Fruit fly (Drosophila melanogaster) whole organism, embryonic: ENCODE results near the gene Rab26.

Experiments
- BEAF-32 ChIP-seq: fragments of 200-800 bp; sonication (Bioruptor generic); optimal IDR thresholded peaks from 3 replicates; lab custom pipeline; 2017; ENCODE audit warnings: missing biosample characterization, missing genetic modification characterization, mild to moderate bottlenecking, moderate library complexity, missing genetic modification reagents
- CG10462 ChIP-seq: fragments of 200-800 bp; sonication (Bioruptor generic); optimal IDR thresholded peaks from 2 replicates; lab custom pipeline; 2016; ENCODE audit warnings: missing biosample characterization, missing genetic modification characterization
- CG11560 ChIP-seq: fragments of 200-800 bp; sonication (Bioruptor generic); IDR thresholded peaks from 3 replicates; pipeline ENCODE4 v1.3.6; 2022; ENCODE audit warnings: missing biosample characterization, missing genetic modification characterization
- CG12236 ChIP-seq: fragments of 200-800 bp; sonication (Bioruptor generic); optimal IDR thresholded peaks from 2 replicates; lab custom pipeline; 2016; ENCODE audit warnings: missing biosample characterization, missing genetic modification characterization
- CG12769 ChIP-seq: fragments of 200-800 bp; sonication (Bioruptor generic); optimal IDR thresholded peaks from 2 replicates; lab custom pipeline; 2019; ENCODE audit warnings: missing biosample characterization, mild to moderate bottlenecking, missing genetic modification characterization, moderate library complexity
- CG13123 ChIP-seq: fragments of 200-800 bp; sonication (Bioruptor generic); optimal IDR thresholded peaks from 2 replicates; lab custom pipeline; 2016; ENCODE audit warnings: missing biosample characterization, missing genetic modification characterization
- CG13624 ChIP-seq: fragments of 200-800 bp; sonication (Bioruptor generic); optimal IDR thresholded peaks from 2 replicates; lab custom pipeline; 2016; ENCODE audit warnings: missing biosample characterization, missing genetic modification characterization
- CG15696 ChIP-seq: fragments of 200-800 bp; sonication (Bioruptor generic); optimal IDR thresholded peaks from 2 replicates; lab custom pipeline; 2019; ENCODE audit warnings: missing biosample characterization, mild to moderate bottlenecking, missing genetic modification characterization, moderate library complexity
- CG1603 ChIP-seq: fragments of 200-800 bp; sonication (Bioruptor generic); optimal IDR thresholded peaks from 2 replicates; lab custom pipeline; 2019; ENCODE audit warnings: missing biosample characterization, mild to moderate bottlenecking, missing genetic modification characterization, moderate library complexity
- CG17385 ChIP-seq: fragments of 200-800 bp; sonication (Bioruptor generic); optimal IDR thresholded peaks from 3 replicates; lab custom pipeline; 2018; ENCODE audit warnings: missing biosample characterization, mild to moderate bottlenecking, missing genetic modification characterization
- CG17568 ChIP-seq: fragments of 200-800 bp; sonication (Bioruptor generic); optimal IDR thresholded peaks from 2 replicates; lab custom pipeline; 2018; ENCODE audit warnings: missing biosample characterization, mild to moderate bottlenecking, missing genetic modification characterization, moderate library complexity
- CG17829 ChIP-seq: fragments of 200-800 bp; optimal IDR thresholded peaks from 2 replicates; lab custom pipeline; 2019; ENCODE audit warnings: missing biosample characterization, mild to moderate bottlenecking, missing genetic modification characterization, moderate library complexity
- CG1792 ChIP-seq: fragments of 200-800 bp; sonication (Bioruptor generic); optimal IDR thresholded peaks from 2 replicates; lab custom pipeline; 2016; ENCODE audit warnings: missing biosample characterization, missing genetic modification characterization
- CG2116 ChIP-seq: fragments of 200-800 bp; sonication (Bioruptor generic); optimal IDR thresholded peaks from 3 replicates; lab custom pipeline; 2018; ENCODE audit warnings: missing biosample characterization, mild to moderate bottlenecking, missing genetic modification characterization
- CG2875 ChIP-seq: fragments of 200-800 bp; sonication (Bioruptor generic); optimal IDR thresholded peaks from 2 replicates; lab custom pipeline; 2017; ENCODE audit warnings: missing biosample characterization, mild to moderate bottlenecking, missing genetic modification characterization, missing genetic modification reagents
- CG3847 ChIP-seq: fragments of 200-800 bp; sonication (Bioruptor generic); IDR thresholded peaks from 2 replicates; pipeline ENCODE4 v1.3.6; 2022; ENCODE audit warnings: missing biosample characterization, missing genetic modification characterization
- CG4360 ChIP-seq: fragments of 200-800 bp; sonication (Bioruptor generic); IDR thresholded peaks from 2 replicates; pipeline ENCODE4 v1.3.6; 2022; ENCODE audit warnings: missing biosample characterization, missing genetic modification characterization
- CG4424 ChIP-seq: fragments of 200-800 bp; sonication (Bioruptor generic); optimal IDR thresholded peaks from 3 replicates; lab custom pipeline; 2016; ENCODE audit warnings: missing biosample characterization, missing genetic modification characterization
- CG4707 ChIP-seq: fragments of 200-800 bp; sonication (Bioruptor generic); optimal IDR thresholded peaks from 2 replicates; lab custom pipeline; 2018; ENCODE audit warnings: missing biosample characterization, mild to moderate bottlenecking, missing genetic modification characterization, moderate library complexity
- CG6791 ChIP-seq: fragments of 200-800 bp; sonication (Bioruptor generic); IDR thresholded peaks from 3 replicates; pipeline ENCODE4 v1.3.6; 2022; ENCODE audit warnings: missing biosample characterization, missing genetic modification characterization; ENCODE audit not compliant: partially characterized antibody
- CG7745 ChIP-seq: fragments of 200-800 bp; sonication (Bioruptor generic); optimal IDR thresholded peaks from 2 replicates; lab custom pipeline; 2018; ENCODE audit warnings: missing biosample characterization, mild to moderate bottlenecking, missing genetic modification characterization, moderate library complexity
- CG8290 ChIP-seq, 3 experiments: fragments of 200-800 bp; sonication (Bioruptor generic); optimal IDR thresholded peaks; 2 replicates each; lab custom pipeline; 2016 to 2019; ENCODE audit warnings: missing biosample characterization in 3 of 3, missing genetic modification characterization in 3 of 3, mild to moderate bottlenecking in 2 of 3, moderate library complexity in 1 of 3
- CG8359 ChIP-seq: fragments of 200-800 bp; sonication (Bioruptor generic); optimal IDR thresholded peaks from 2 replicates; lab custom pipeline; 2017; ENCODE audit warnings: missing biosample characterization, mild to moderate bottlenecking, missing genetic modification characterization, borderline replicate concordance
- Dref ChIP-seq: fragments of 200-800 bp; sonication (Bioruptor generic); IDR thresholded peaks from 2 replicates; pipeline ENCODE4 v1.3.6; 2022; ENCODE audit warnings: missing biosample characterization, missing genetic modification characterization
- Ets97D ChIP-seq: fragments of 200-800 bp; sonication (Bioruptor generic); optimal IDR thresholded peaks from 3 replicates; lab custom pipeline; 2016; ENCODE audit warnings: missing biosample characterization, missing genetic modification characterization
- HmgZ ChIP-seq: fragments of 200-800 bp; sonication (Bioruptor generic); optimal IDR thresholded peaks from 2 replicates; lab custom pipeline; 2018; ENCODE audit warnings: missing biosample characterization, mild to moderate bottlenecking, missing genetic modification characterization
- Kr ChIP-seq: fragments of 200-800 bp; sonication (Bioruptor generic); optimal IDR thresholded peaks from 2 replicates; lab custom pipeline; 2017; ENCODE audit warnings: missing biosample characterization, mild to moderate bottlenecking, missing genetic modification characterization
- Lhr ChIP-seq: fragments of 200-800 bp; sonication (Bioruptor generic); optimal IDR thresholded peaks from 3 replicates; lab custom pipeline; 2017; ENCODE audit warnings: mild to moderate bottlenecking, missing biosample characterization, missing genetic modification reagents, missing genetic modification characterization
- Med ChIP-seq: fragments of 200-800 bp; sonication (Bioruptor generic); peaks from one replicate; lab custom pipeline; 2016; ENCODE audit warnings: missing biosample characterization, missing genetic modification characterization, mild to moderate bottlenecking, inconsistent platforms, moderate library complexity
- Nf-YC ChIP-seq: fragments of 200-800 bp; optimal IDR thresholded peaks from 3 replicates; lab custom pipeline; 2019; ENCODE audit warnings: missing biosample characterization, mild to moderate bottlenecking, missing genetic modification characterization, moderate library complexity
- Optix ChIP-seq: fragments of 200-800 bp; sonication (Bioruptor generic); IDR thresholded peaks from 3 replicates; pipeline ENCODE4 v1.3.6; 2022; ENCODE audit warnings: missing biosample characterization, missing genetic modification characterization
- Side ChIP-seq: fragments of 200-800 bp; sonication (Bioruptor generic); optimal IDR thresholded peaks from 2 replicates; lab custom pipeline; 2016; ENCODE audit warnings: missing biosample characterization, missing genetic modification characterization
- Vsx1 ChIP-seq: fragments of 200-800 bp; sonication (Bioruptor generic); optimal IDR thresholded peaks from 2 replicates; lab custom pipeline; 2017; ENCODE audit warnings: missing biosample characterization, mild to moderate bottlenecking, missing genetic modification characterization, missing genetic modification reagents
- amos ChIP-seq: fragments of 200-800 bp; sonication (Bioruptor generic); IDR thresholded peaks from 2 replicates; pipeline ENCODE4 v1.3.6; 2022; ENCODE audit warnings: missing biosample characterization, missing genetic modification characterization; ENCODE audit not compliant: partially characterized antibody
- chinmo ChIP-seq: fragments of 200-800 bp; sonication (Bioruptor generic); IDR thresholded peaks from 4 replicates; pipeline ENCODE4 v1.3.6; 2022; ENCODE audit warnings: missing biosample characterization, missing genetic modification characterization; ENCODE audit not compliant: partially characterized antibody
- en ChIP-seq: fragments of 200-800 bp; sonication (Bioruptor generic); optimal IDR thresholded peaks from 2 replicates; lab custom pipeline; 2016; ENCODE audit warnings: missing biosample characterization, missing genetic modification characterization
- exex ChIP-seq: fragments of 200-800 bp; sonication (Bioruptor generic); optimal IDR thresholded peaks from 4 replicates; lab custom pipeline; 2018; ENCODE audit warnings: missing biosample characterization, mild to moderate bottlenecking, missing genetic modification characterization, moderate library complexity
- gfzf ChIP-seq: fragments of 200-800 bp; sonication (Bioruptor generic); optimal IDR thresholded peaks from 2 replicates; lab custom pipeline; 2016; ENCODE audit warnings: missing biosample characterization, mild to moderate bottlenecking, missing genetic modification characterization, moderate library complexity
- nerfin-2 ChIP-seq: fragments of 200-800 bp; sonication (Bioruptor generic); IDR thresholded peaks from 2 replicates; pipeline ENCODE4 v1.3.6; 2022; ENCODE audit warnings: missing biosample characterization, missing genetic modification characterization; ENCODE audit not compliant: partially characterized antibody
- peb ChIP-seq: fragments of 200-800 bp; sonication (Bioruptor generic); IDR thresholded peaks from 2 replicates; pipeline ENCODE4 v1.3.6; 2022; ENCODE audit warnings: missing biosample characterization, missing genetic modification characterization
- ranshi ChIP-seq: fragments of 200-800 bp; sonication (Bioruptor generic); IDR thresholded peaks from 2 replicates; pipeline ENCODE4 v1.3.6; 2022; ENCODE audit warnings: missing biosample characterization, missing genetic modification characterization
- sens ChIP-seq: fragments of 200-800 bp; sonication (Bioruptor generic); peaks from one replicate; lab custom pipeline; 2016; ENCODE audit warnings: missing biosample characterization, missing genetic modification characterization
- tna ChIP-seq: fragments of 200-800 bp; sonication (Bioruptor generic); IDR thresholded peaks from 2 replicates; pipeline ENCODE4 v1.3.6; 2022; ENCODE audit warnings: missing biosample characterization, missing genetic modification characterization; ENCODE audit not compliant: partially characterized antibody
- tx ChIP-seq: fragments of 200-800 bp; sonication (Bioruptor generic); optimal IDR thresholded peaks from 2 replicates; lab custom pipeline; 2016; ENCODE audit warnings: missing biosample characterization, missing genetic modification characterization
- yki ChIP-seq: fragments of >200 bp; optimal IDR thresholded peaks from 3 replicates; lab custom pipeline; 2018
- zen ChIP-seq: fragments of 200-800 bp; sonication (Bioruptor generic); optimal IDR thresholded peaks from 3 replicates; lab custom pipeline; 2018; ENCODE audit warnings: missing biosample characterization, mild to moderate bottlenecking, missing genetic modification characterization, moderate library complexity

Gene Rab26

DNA sequence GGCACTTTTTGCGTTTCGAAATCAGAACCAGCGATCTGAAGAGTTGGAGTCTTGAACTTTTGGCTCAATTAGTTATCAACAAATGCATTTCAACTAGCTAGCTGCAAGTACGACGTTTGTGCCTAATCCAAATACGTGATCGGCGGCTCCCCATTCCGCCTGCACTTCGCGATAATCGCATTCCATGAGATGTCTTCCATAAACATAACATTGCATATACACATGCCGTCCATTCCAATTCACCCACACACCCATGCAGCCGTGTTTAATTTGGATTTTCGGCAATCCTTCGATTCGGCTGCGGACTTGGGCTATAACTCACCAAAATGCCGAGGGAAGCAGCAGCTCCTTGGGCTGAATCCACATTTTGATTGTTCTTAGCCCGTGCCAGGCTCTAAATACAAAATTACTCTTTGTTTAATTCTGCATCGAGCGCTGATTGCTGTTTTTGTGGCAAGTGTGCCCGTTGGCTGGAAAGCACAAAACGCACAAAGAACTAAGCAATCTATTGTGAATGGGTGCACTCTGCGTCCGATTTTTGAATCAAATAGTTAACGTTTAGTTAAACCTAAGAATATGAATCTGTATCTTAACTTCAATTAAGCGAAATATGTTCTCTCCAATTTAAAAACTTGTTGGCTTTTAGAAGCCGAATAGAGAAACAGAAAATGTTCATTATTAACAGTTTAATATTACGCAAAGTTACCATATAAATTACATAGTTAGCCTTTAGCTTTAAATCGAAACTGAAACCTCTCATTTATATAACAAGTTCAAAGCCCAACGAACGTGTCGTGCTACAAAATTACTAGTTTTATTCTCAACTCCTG lies 24.9 kb downstream of the Rab26 start, which contains the start of the genes Tbc1d8-9 and CG32436 (continued):
- TF ChIP-seq gfzf (peak; percentile 93), Kr (GFP tag; lab: Kevin White, UChicago) (no peak), CG10462 (GFP tag; lab: Kevin White, UChicago) (no peak), amos (peak; percentile 28; the same call in 1 of the 2 replicates), HmgZ (tag; lab: Kevin White, UChicago) (peak; percentile 40), CG2116 (GFP tag; lab: Kevin White, UChicago) (peak; percentile 64), tx (GFP tag; lab: Kevin White, UChicago) (no peak), CG12236 (GFP tag; lab: Kevin White, UChicago) (no peak), tna (GFP tag; lab: Robert Waterston, UW) (no peak; the same call in 1 of the 2 replicates), Ets97D (GFP tag; lab: Kevin White, UChicago) (peak; percentile 56), CG1603 (tag; lab: Kevin White, UChicago) (peak; percentile 60), CG2875 (GFP tag; lab: Kevin White, UChicago) (no peak), CG3847 (peak; percentile 23; the same call in 1 of the 2 replicates), CG15696 (no peak), CG1792 (GFP tag; lab: Kevin White, UChicago) (no peak), Med (peak; percentile 68), CG17385 (GFP tag; lab: Kevin White, UChicago) (no peak), Side (GFP tag; lab: Kevin White, UChicago) (no peak), Dref (GFP tag; lab: Robert Waterston, UW) (0 out of 2 replicates have a peak, but pooled peaks have one; percentile 29), sens (peak; percentile 42), exex (tag; lab: Kevin White, UChicago) (no peak), ranshi (GFP tag; lab: Robert Waterston, UW) (peak; percentile 17; the same call in 1 of the 2 replicates), CG4424 (GFP tag; lab: Kevin White, UChicago) (no peak), nerfin-2 (no peak), zen (tag; lab: Kevin White, UChicago) (no peak)

DNA sequence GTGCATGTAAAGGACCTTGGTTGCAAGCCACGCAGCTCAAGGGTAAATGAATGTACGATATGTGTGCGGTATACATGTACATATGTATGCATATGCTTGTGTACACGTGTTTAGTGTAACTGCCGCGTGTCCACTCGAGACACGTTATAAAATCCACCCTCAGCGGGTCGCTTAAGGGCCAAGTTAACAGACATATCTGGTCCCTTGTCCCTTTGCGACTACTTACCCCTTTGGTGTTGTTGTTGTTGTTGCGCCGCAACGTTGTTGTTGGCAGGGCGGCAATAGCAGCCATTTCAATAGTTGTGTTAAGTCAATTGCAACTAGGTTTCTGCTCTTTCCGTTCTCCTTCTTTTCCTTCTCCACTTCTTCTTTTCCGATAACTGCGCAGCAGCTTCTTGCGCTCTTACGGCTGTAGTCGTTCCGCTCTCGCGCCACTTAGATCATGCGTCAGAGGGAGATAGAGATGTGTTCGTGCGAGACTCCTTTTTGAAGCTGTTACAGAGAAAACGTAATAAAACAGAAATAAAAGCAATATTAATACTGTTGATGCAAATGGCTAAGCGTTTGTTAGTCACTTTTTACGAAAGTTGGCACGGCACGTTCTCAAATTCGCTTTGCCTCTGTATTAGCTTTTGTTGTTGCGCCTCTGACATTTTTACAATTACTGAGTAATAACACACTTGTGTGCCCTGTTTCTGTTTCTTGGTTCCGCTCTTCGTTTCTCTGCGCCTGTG lies 28.1 kb downstream of the Rab26 start:
- TF ChIP-seq nerfin-2 (no peak), chinmo (GFP tag; lab: Robert Waterston, UW) (peak; percentile 53; the same call in 1 of the 4 replicates), Nf-YC (tag; lab: Kevin White, UChicago) (no peak), CG4360 (GFP tag; lab: Robert Waterston, UW) (peak; percentile 93), yki (lab: Kevin White, UChicago) (no peak), peb (no peak), Optix (GFP tag; lab: Robert Waterston, UW) (no peak), CG17568 (no peak), CG8359 (no peak), CG13624 (GFP tag; lab: Kevin White, UChicago) (peak; percentile 62), CG17829 (tag; lab: Kevin White, UChicago) (no peak), en (GFP tag; lab: Kevin White, UChicago) (no peak), CG10462 (GFP tag; lab: Kevin White, UChicago) (no peak), CG11560 (no peak), CG4707 (GFP tag; lab: Kevin White, UChicago) (no peak), Lhr (GFP tag; lab: Kevin White, UChicago) (no peak), Vsx1 (GFP tag; lab: Kevin White, UChicago) (no peak), CG12769 (tag; lab: Kevin White, UChicago) (no peak), CG7745 (tag; lab: Kevin White, UChicago) (no peak), BEAF-32 (GFP tag; lab: Kevin White, UChicago) (peak; percentile 16), CG12236 (GFP tag; lab: Kevin White, UChicago) (no peak), CG8290 (GFP tag; optimal IDR thresholded peaks at IDR 0.05; lab: Kevin White, UChicago) (no peak), CG8290 (tag; optimal IDR thresholded peaks at IDR 0.05; lab: Kevin White, UChicago) (no peak), CG13123 (no peak), CG6791 (peak; percentile 58; the same call in 1 of the 3 replicates)
